Fruit fly (Drosophila melanogaster): Measurements from ENCODE around the gene Aduk.

The Aduk gene

dm6 chr3R:9353276-9353652, 18.8 kb upstream of the Aduk start (continued):
- TF ChIP-seq CG6765 (GFP tag; optimal IDR thresholded peaks at IDR 0.05) (peak; percentile 36), CG1233 (GFP tag; optimal IDR thresholded peaks at IDR 0.05) (peak; percentile 85), chm (GFP tag; IDR thresholded peaks at IDR 0.05) (no peak), Nf-YC (tag; optimal IDR thresholded peaks at IDR 0.05) (peak; percentile 78), luna (GFP tag; optimal IDR thresholded peaks at IDR 0.05) (no peak), Asciz (GFP tag; optimal IDR thresholded peaks at IDR 0.05) (peak; percentile 93), NfI (GFP tag; optimal IDR thresholded peaks at IDR 0.05) (peak; percentile 83), Elba2 (GFP tag; optimal IDR thresholded peaks at IDR 0.05) (no peak), CG11560 (tag; IDR thresholded peaks at IDR 0.05) (no peak), CG14710 (tag; optimal IDR thresholded peaks at IDR 0.05) (peak; percentile 92), NFAT (GFP tag; IDR thresholded peaks at IDR 0.05) (no peak), NC2α (GFP tag; optimal IDR thresholded peaks at IDR 0.05) (no peak), mld (GFP tag; IDR thresholded peaks at IDR 0.05; ENCODE audit: partially characterized antibody) (no peak), CG10366 (GFP tag; IDR thresholded peaks at IDR 0.05) (no peak), knrl (GFP tag; IDR thresholded peaks at IDR 0.05; ENCODE audit: partially characterized antibody) (no peak), Drgx (GFP tag; IDR thresholded peaks at IDR 0.05) (no peak), gcm2 (GFP tag; optimal IDR thresholded peaks at IDR 0.05) (no peak), jing (GFP tag; optimal IDR thresholded peaks at IDR 0.05) (no peak), az2 (GFP tag; optimal IDR thresholded peaks at IDR 0.05) (peak; percentile 87), CG4328 (GFP tag; optimal IDR thresholded peaks at IDR 0.05) (peak; percentile 71), pita (GFP tag; optimal IDR thresholded peaks at IDR 0.05) (no peak), CG16813 (GFP tag; IDR thresholded peaks at IDR 0.05; ENCODE audit: partially characterized antibody) (no peak), CG15514 (GFP tag; optimal IDR thresholded peaks at IDR 0.05) (peak; percentile 69), CG10267 (tag; optimal IDR thresholded peaks at IDR 0.05) (peak; percentile 89), ranshi (GFP tag; IDR thresholded peaks at IDR 0.05) (no peak), CG6175 (GFP tag; IDR thresholded peaks at IDR 0.05) (no peak), CG42726 (GFP tag; IDR thresholded peaks at IDR 0.05; ENCODE audit: partially characterized antibody) (no peak), Usf (GFP tag; optimal IDR thresholded peaks at IDR 0.05) (peak; percentile 46), CG14667 (GFP tag; IDR thresholded peaks at IDR 0.05) (no peak), toy (GFP tag; IDR thresholded peaks at IDR 0.05) (no peak), z (GFP tag; IDR thresholded peaks at IDR 0.05) (no peak), CG12942 (GFP tag; optimal IDR thresholded peaks at IDR 0.05) (peak; percentile 78), HLHmδ (GFP tag; optimal IDR thresholded peaks at IDR 0.05) (no peak), btn (GFP tag; optimal IDR thresholded peaks at IDR 0.05) (no peak), eyg (GFP tag; optimal IDR thresholded peaks at IDR 0.05) (no peak), CG12659 (GFP tag; optimal IDR thresholded peaks at IDR 0.05) (peak; percentile 91), CG8388 (GFP tag; optimal IDR thresholded peaks at IDR 0.05) (peak; percentile 92), otp (GFP tag; IDR thresholded peaks at IDR 0.05) (no peak), Hsf (GFP tag; optimal IDR thresholded peaks at IDR 0.05) (peak; percentile 75), CG15073 (GFP tag; optimal IDR thresholded peaks at IDR 0.05) (peak; percentile 10), CG12299 (tag; optimal IDR thresholded peaks at IDR 0.05) (peak; percentile 83), Fer2 (tag; optimal IDR thresholded peaks at IDR 0.05) (peak; percentile 30), vnd (GFP tag; IDR thresholded peaks at IDR 0.05; ENCODE audit: partially characterized antibody) (no peak), Sox102F (GFP tag; optimal IDR thresholded peaks at IDR 0.05) (peak; percentile 93), exex (tag; optimal IDR thresholded peaks at IDR 0.05) (peak; percentile 51), fd3F (GFP tag; optimal IDR thresholded peaks at IDR 0.05) (peak; percentile 83), scrt (GFP tag; optimal IDR thresholded peaks at IDR 0.05) (peak; percentile 86), CG10959 (GFP tag; IDR thresholded peaks at IDR 0.05) (no peak), hth (optimal IDR thresholded peaks at IDR 0.05) (no peak), zf30C (GFP tag; optimal IDR thresholded peaks at IDR 0.05) (peak; percentile 67), sim (GFP tag; IDR thresholded peaks at IDR 0.05) (no peak), CG34376 (GFP tag; optimal IDR thresholded peaks at IDR 0.05) (no peak)

Measured in whole organism, embryonic.